Fruit fly (Drosophila melanogaster): ENCODE data around the gene CG32181.
A peak's percentile ranks its signal among the peaks of the same experiment; 100 is the strongest.

- TF ChIP-seq CG3919 (GFP tag; optimal IDR thresholded peaks at IDR 0.05), result peak; percentile 79
- peak; percentile 71 for TF ChIP-seq pdm3 (GFP tag; optimal IDR thresholded peaks at IDR 0.05)
- peak; percentile 80 for TF ChIP-seq CG10631 (GFP tag; optimal IDR thresholded peaks at IDR 0.05)
Observed at dm6 chr3L:17757156-17758083, 2.1 kb upstream of the CG32181 start.
